Worm (Caenorhabditis elegans) whole organism, dauer: ENCODE measurements around the gene pqn-39.

ENCODE experiments used
- unc-62 ChIP-seq: sonication (generic microtip); optimal IDR thresholded peaks from 2 replicates; lab custom pipeline; 2017; ENCODE audit warnings: missing biosample characterization, missing genetic modification reagents, missing genetic modification characterization

The pqn-39 gene

ce11 chrX:13974448-13975071 lies 6.1 kb upstream of the pqn-39 start:
- no peak for TF ChIP-seq unc-62 (GFP tag; lab: Kevin White, UChicago)

ce11 chrX:13973769-13974168 lies 5.3 kb upstream of the pqn-39 start:
- no peak for TF ChIP-seq unc-62 (GFP tag; lab: Kevin White, UChicago)

- TF ChIP-seq unc-62 (GFP tag; lab: Kevin White, UChicago), result no peak
Measured at ce11 chrX:13969257-13969968, 937 bp upstream of the pqn-39 start.

ce11 chrX:13963203-13963602 lies 5.3 kb downstream of the pqn-39 start, which contains the start of gene F48F7.3:
Gene F48F7.3, plus strand, starts transcription at chrX:13963503.
- no peak for TF ChIP-seq unc-62 (GFP tag; lab: Kevin White, UChicago)

ce11 chrX:13959849-13960248 lies 8.6 kb downstream of the pqn-39 start, which contains the start of gene syx-2:
Gene syx-2, plus strand, starts transcription at chrX:13960149.
- TF ChIP-seq unc-62 (GFP tag; lab: Kevin White, UChicago), result no peak

ce11 chrX:13959383-13959782 lies 9.1 kb downstream of the pqn-39 start:
- no peak for TF ChIP-seq unc-62 (GFP tag; lab: Kevin White, UChicago)

- TF ChIP-seq unc-62 (GFP tag; lab: Kevin White, UChicago), result no peak
Measured at ce11 chrX:13958451-13958850, 10.0 kb downstream of the pqn-39 start.

- TF ChIP-seq unc-62 (GFP tag; lab: Kevin White, UChicago), result no peak
Measured at ce11 chrX:13952347-13952746, 16.1 kb downstream of the pqn-39 start.

- TF ChIP-seq unc-62 (GFP tag; lab: Kevin White, UChicago), result no peak
Measured at ce11 chrX:13950620-13951152, 17.8 kb downstream of the pqn-39 start.

ce11 chrX:13948810-13949209 lies 19.7 kb downstream of the pqn-39 start, which contains the start of gene alg-1:
Gene alg-1, plus strand, starts transcription at chrX:13949110.
- no peak for TF ChIP-seq unc-62 (GFP tag; lab: Kevin White, UChicago)

- TF ChIP-seq unc-62 (GFP tag; lab: Kevin White, UChicago), result no peak
Measured at ce11 chrX:13948167-13948566, 20.3 kb downstream of the pqn-39 start.

- no peak for TF ChIP-seq unc-62 (GFP tag; lab: Kevin White, UChicago)
Measured at ce11 chrX:13946693-13947583, 21.5 kb downstream of the pqn-39 start.

- no peak for TF ChIP-seq unc-62 (GFP tag; lab: Kevin White, UChicago)
Measured at ce11 chrX:13945524-13945923, 23.0 kb downstream of the pqn-39 start.

- no peak for TF ChIP-seq unc-62 (GFP tag; lab: Kevin White, UChicago)
Measured at ce11 chrX:13945090-13945489, 23.4 kb downstream of the pqn-39 start.

ce11 chrX:13944184-13944583 lies 24.3 kb downstream of the pqn-39 start:
- TF ChIP-seq unc-62 (GFP tag; lab: Kevin White, UChicago), result no peak

- TF ChIP-seq unc-62 (GFP tag; lab: Kevin White, UChicago), result no peak
Measured at ce11 chrX:13941865-13942264, 26.6 kb downstream of the pqn-39 start.
